Worm (Caenorhabditis elegans): ENCODE data around the gene edg-1.

DNA sequence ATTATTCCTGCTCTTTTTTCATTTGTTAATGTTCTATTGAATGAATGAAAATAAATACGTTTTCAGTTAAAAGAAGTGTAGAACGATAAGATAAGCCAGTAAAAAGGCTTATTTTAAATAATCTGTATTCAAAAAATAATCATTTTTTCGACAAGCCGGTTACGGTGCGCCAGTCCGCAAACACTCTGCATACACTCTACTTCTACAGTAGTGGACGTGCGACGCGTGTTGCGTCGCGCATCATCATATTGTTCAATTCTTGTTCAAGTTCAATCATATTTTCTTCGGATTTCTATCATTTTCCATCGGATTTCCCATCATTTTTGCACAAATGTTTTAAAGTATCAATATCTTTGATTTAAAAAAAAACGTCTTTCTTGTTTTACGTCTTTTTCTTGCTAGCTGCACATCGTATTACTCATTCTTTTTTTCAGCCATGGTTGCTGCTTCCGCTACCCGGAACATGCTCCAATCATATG, 677 bp upstream of the edg-1 start, which contains the start of gene B0035.18:
- TF ChIP-seq snpc-4 (tag; optimal IDR thresholded peaks at IDR 0.05) = no peak
- no peak for TF ChIP-seq ceh-82 (tag; optimal IDR thresholded peaks at IDR 0.05)
- TF ChIP-seq aly-2 (tag; optimal IDR thresholded peaks at IDR 0.05) = no peak
- no peak for TF ChIP-seq ama-1 (optimal IDR thresholded peaks at IDR 0.05)
- no peak for TF ChIP-seq sea-2 (GFP tag; optimal IDR thresholded peaks at IDR 0.05)
- no peak for TF ChIP-seq zag-1 (tag; optimal IDR thresholded peaks at IDR 0.05)
- no peak for TF ChIP-seq nhr-12 (tag; optimal IDR thresholded peaks at IDR 0.05)
- no peak for TF ChIP-seq nhr-43 (tag; optimal IDR thresholded peaks at IDR 0.05; ENCODE audit: poor library complexity, severe bottlenecking)
- no peak for TF ChIP-seq ZK546.5 (tag; optimal IDR thresholded peaks at IDR 0.05)
- TF ChIP-seq lin-39 (tag; optimal IDR thresholded peaks at IDR 0.05) = no peak
- TF ChIP-seq unc-62 (GFP tag; optimal IDR thresholded peaks at IDR 0.05) = no peak
- TF ChIP-seq nhr-237 (tag; optimal IDR thresholded peaks at IDR 0.05) = no peak
- no peak for TF ChIP-seq ceh-28 (tag; optimal IDR thresholded peaks at IDR 0.05)
- no peak for TF ChIP-seq nhr-28 (tag; optimal IDR thresholded peaks at IDR 0.05)

Data from whole organism, L3 larva.